Worm (Caenorhabditis elegans) whole organism, young adult: ENCODE results near the gene Y45F10B.8.
A peak's percentile ranks its signal among the peaks of the same experiment; 100 is the strongest.

Source experiments
- B0035.1 ChIP-seq: sonication (generic microtip); optimal IDR thresholded peaks from 2 replicates; lab custom pipeline; 2016; ENCODE audit warnings: missing genetic modification characterization, mild to moderate bottlenecking, missing compliant biosample characterization, missing genotype, missing genetic modification reagents
- D2030.7 ChIP-seq: fragments of 200-800 bp; sonication (Bioruptor generic); IDR thresholded peaks from 2 replicates; pipeline ENCODE4 v1.3.6; 2022; ENCODE audit warnings: missing genetic modification reagents, missing genetic modification characterization, missing compliant biosample characterization
- F10E7.11 ChIP-seq: sonication (generic microtip); optimal IDR thresholded peaks from 2 replicates; lab custom pipeline; 2017; ENCODE audit warnings: mild to moderate bottlenecking, missing genetic modification characterization, moderate library complexity, missing compliant biosample characterization
- F33H1.4 ChIP-seq: fragments of 200-800 bp; sonication (Bioruptor generic); IDR thresholded peaks from 2 replicates; pipeline ENCODE4 v1.3.6; 2022; ENCODE audit warnings: missing genetic modification reagents, missing genetic modification characterization, missing compliant biosample characterization
- F37B4.10 ChIP-seq: fragments of 200-800 bp; sonication (Bioruptor generic); IDR thresholded peaks from 2 replicates; pipeline ENCODE4 v1.3.6; 2022; ENCODE audit warnings: missing genetic modification characterization, missing compliant biosample characterization
- F49E8.2 ChIP-seq: sonication (generic microtip); optimal IDR thresholded peaks from 3 replicates; lab custom pipeline; 2017; ENCODE audit warnings: missing genetic modification characterization, mild to moderate bottlenecking, missing compliant biosample characterization, antibody characterized with exemption, moderate library complexity; ENCODE audit not compliant: insufficient read depth
- F52B5.7 ChIP-seq: sonication (generic microtip); optimal IDR thresholded peaks from 2 replicates; lab custom pipeline; 2016; ENCODE audit warnings: mild to moderate bottlenecking, missing genetic modification characterization, missing compliant biosample characterization
- F55B11.4 ChIP-seq: sonication (generic microtip); optimal IDR thresholded peaks from 2 replicates; lab custom pipeline; 2016; ENCODE audit warnings: missing compliant biosample characterization, missing genetic modification characterization, borderline replicate concordance; ENCODE audit not compliant: insufficient read depth
- T26A5.8 ChIP-seq: sonication (generic microtip); optimal IDR thresholded peaks from 2 replicates; lab custom pipeline; 2016; ENCODE audit warnings: missing genetic modification characterization, missing compliant biosample characterization
- Y53F4B.3 ChIP-seq: fragments of 200-800 bp; sonication (Bioruptor generic); IDR thresholded peaks from 2 replicates; pipeline ENCODE4 v1.3.6; 2022; ENCODE audit warnings: missing genetic modification reagents, missing genetic modification characterization, missing compliant biosample characterization
- atf-7 ChIP-seq: sonication (generic microtip); optimal IDR thresholded peaks from 2 replicates; lab custom pipeline; 2017; ENCODE audit warnings: mild to moderate bottlenecking, missing genetic modification characterization, missing compliant biosample characterization
- athp-1 ChIP-seq: sonication (generic microtip); optimal IDR thresholded peaks from 2 replicates; lab custom pipeline; 2017; ENCODE audit warnings: mild to moderate bottlenecking, missing genetic modification characterization, missing compliant biosample characterization
- attf-6 ChIP-seq: fragments of 200-800 bp; sonication (Bioruptor generic); IDR thresholded peaks from 2 replicates; pipeline ENCODE4 v1.3.6; 2022; ENCODE audit warnings: missing genetic modification reagents, missing genetic modification characterization, missing compliant biosample characterization
- ccch-3 ChIP-seq: fragments of 200-800 bp; sonication (Bioruptor generic); optimal IDR thresholded peaks from 2 replicates; lab custom pipeline; 2018; ENCODE audit warnings: mild to moderate bottlenecking, missing genetic modification characterization, missing compliant biosample characterization
- ceh-79 ChIP-seq: sonication (generic microtip); optimal IDR thresholded peaks from 2 replicates; lab custom pipeline; 2017; ENCODE audit warnings: mild to moderate bottlenecking, missing genetic modification characterization, missing compliant biosample characterization
- chd-7 ChIP-seq: sonication (generic microtip); optimal IDR thresholded peaks from 2 replicates; lab custom pipeline; 2016; ENCODE audit warnings: mild to moderate bottlenecking, missing genetic modification characterization, moderate library complexity, missing compliant biosample characterization
- efl-1 ChIP-seq: fragments of 150-350 bp; optimal IDR thresholded peaks from 2 replicates; lab custom pipeline; 2014; ENCODE audit warnings: missing biosample characterization, missing genetic modification reagents, missing genetic modification characterization
- egl-18 ChIP-seq: fragments of 200-800 bp; sonication (Bioruptor generic); IDR thresholded peaks from 2 replicates; pipeline ENCODE4 v1.3.6; 2022; ENCODE audit warnings: missing genetic modification reagents, missing genetic modification characterization, missing compliant biosample characterization
- egl-44 ChIP-seq: fragments of 200-800 bp; sonication (Bioruptor generic); IDR thresholded peaks from 2 replicates; pipeline ENCODE4 v1.3.6; 2022; ENCODE audit warnings: missing genetic modification reagents, missing genetic modification characterization, missing compliant biosample characterization
- hlh-12 ChIP-seq: sonication (generic microtip); optimal IDR thresholded peaks from 2 replicates; lab custom pipeline; 2016; ENCODE audit warnings: missing genetic modification characterization, missing compliant biosample characterization
- hrde-1 ChIP-seq: sonication (generic microtip); optimal IDR thresholded peaks from 2 replicates; lab custom pipeline; 2016; ENCODE audit warnings: missing genetic modification characterization, mild to moderate bottlenecking, missing compliant biosample characterization, moderate library complexity, missing genotype, missing genetic modification reagents, borderline replicate concordance
- hsf-1 ChIP-seq: fragments of 200-800 bp; sonication (Bioruptor generic); IDR thresholded peaks from 2 replicates; pipeline ENCODE4 v1.3.6; 2022; ENCODE audit warnings: missing genetic modification reagents, missing genetic modification characterization, missing compliant biosample characterization
- let-526 ChIP-seq: fragments of 200-800 bp; sonication (Bioruptor generic); IDR thresholded peaks from 2 replicates; pipeline ENCODE4 v1.3.6; 2022; ENCODE audit warnings: missing genetic modification reagents, missing genetic modification characterization, missing compliant biosample characterization
- let-607 ChIP-seq, 2 experiments: fragments of 200-800 bp in 1 of 2; sonication (Bioruptor generic) in 1 of 2; sonication (generic microtip) in 1 of 2; optimal IDR thresholded peaks; 2 replicates each; lab custom pipeline; 2016 to 2018; ENCODE audit warnings: mild to moderate bottlenecking in 2 of 2, missing compliant biosample characterization in 2 of 2, missing genetic modification characterization in 2 of 2, moderate library complexity in 2 of 2, missing genotype in 1 of 2
- lin-26 ChIP-seq: fragments of 200-800 bp; sonication (Bioruptor generic); IDR thresholded peaks from 2 replicates; pipeline ENCODE4 v1.3.6; 2022; ENCODE audit warnings: missing genetic modification reagents, missing genetic modification characterization, missing compliant biosample characterization
- lin-35 ChIP-seq, 3 experiments: fragments of 150-350 bp in 2 of 3; sonication (generic microtip) in 1 of 3; optimal IDR thresholded peaks; 2 replicates each; lab custom pipeline; 2014 to 2018; ENCODE audit warnings: missing biosample characterization in 3 of 3, missing genetic modification characterization in 3 of 3, missing genetic modification reagents in 3 of 3
- lin-40 ChIP-seq: sonication (generic microtip); optimal IDR thresholded peaks from 2 replicates; lab custom pipeline; 2016; ENCODE audit warnings: missing genetic modification characterization, mild to moderate bottlenecking, missing compliant biosample characterization, missing genotype, missing genetic modification reagents
- lin-54 ChIP-seq: fragments of 200-800 bp; sonication (Bioruptor generic); optimal IDR thresholded peaks from 2 replicates; lab custom pipeline; 2018; ENCODE audit warnings: mild to moderate bottlenecking, missing genetic modification characterization, missing compliant biosample characterization
- lir-1 ChIP-seq: fragments of 200-800 bp; sonication (Bioruptor generic); conservative IDR thresholded peaks from 2 replicates; pipeline ENCODE4 v1.3.6; 2022; ENCODE audit warnings: missing genetic modification reagents, missing genetic modification characterization, missing compliant biosample characterization
- madf-10 ChIP-seq: sonication (generic microtip); optimal IDR thresholded peaks from 2 replicates; lab custom pipeline; 2016; ENCODE audit warnings: mild to moderate bottlenecking, missing genetic modification characterization, missing compliant biosample characterization
- mel-28 ChIP-seq: sonication (generic microtip); optimal IDR thresholded peaks from 2 replicates; lab custom pipeline; 2016; ENCODE audit warnings: borderline replicate concordance, mild to moderate bottlenecking, missing genetic modification characterization, missing compliant biosample characterization
- nfya-1 ChIP-seq: sonication (generic microtip); optimal IDR thresholded peaks from 2 replicates; lab custom pipeline; 2017; ENCODE audit warnings: antibody characterized with exemption, missing compliant biosample characterization, missing genetic modification characterization, borderline replicate concordance; ENCODE audit not compliant: insufficient read depth
- nfya-2 ChIP-seq: fragments of 200-800 bp; sonication (Bioruptor generic); IDR thresholded peaks from 2 replicates; pipeline ENCODE4 v1.3.6; 2022; ENCODE audit warnings: missing genetic modification reagents, missing genetic modification characterization, missing compliant biosample characterization
- nhr-80 ChIP-seq: sonication (generic microtip); optimal IDR thresholded peaks from 2 replicates; lab custom pipeline; 2016; ENCODE audit warnings: missing genetic modification characterization, missing compliant biosample characterization
- nhr-90 ChIP-seq: sonication (generic microtip); optimal IDR thresholded peaks from 2 replicates; lab custom pipeline; 2016; ENCODE audit warnings: missing genotype, mild to moderate bottlenecking, missing genetic modification characterization, missing compliant biosample characterization
- snpc-1.1 ChIP-seq: sonication (generic microtip); optimal IDR thresholded peaks from 2 replicates; lab custom pipeline; 2017; ENCODE audit warnings: missing genetic modification characterization, mild to moderate bottlenecking, missing compliant biosample characterization, antibody characterized with exemption, moderate library complexity, missing genotype, missing genetic modification reagents; ENCODE audit not compliant: insufficient read depth
- snpc-3.4 ChIP-seq: sonication (generic microtip); optimal IDR thresholded peaks from 2 replicates; lab custom pipeline; 2017; ENCODE audit warnings: missing genetic modification characterization, mild to moderate bottlenecking, missing compliant biosample characterization, antibody characterized with exemption, moderate library complexity, missing genotype, missing genetic modification reagents
- somi-1 ChIP-seq: fragments of 200-800 bp; sonication (Bioruptor generic); optimal IDR thresholded peaks from 2 replicates; lab custom pipeline; 2018; ENCODE audit warnings: mild to moderate bottlenecking, missing genetic modification characterization, missing compliant biosample characterization
- sptf-2 ChIP-seq: fragments of 200-800 bp; sonication (Bioruptor generic); optimal IDR thresholded peaks from 2 replicates; lab custom pipeline; 2018; ENCODE audit warnings: mild to moderate bottlenecking, missing genetic modification characterization, missing compliant biosample characterization
- tbp1 ChIP-seq: fragments of 200-800 bp; sonication (Bioruptor generic); optimal IDR thresholded peaks from 2 replicates; lab custom pipeline; 2018; ENCODE audit warnings: mild to moderate bottlenecking, missing genetic modification characterization, missing compliant biosample characterization
- unc-62 ChIP-seq: fragments of 150-350 bp; optimal IDR thresholded peaks from 2 replicates; lab custom pipeline; 2014; ENCODE audit warnings: missing biosample characterization, missing genetic modification reagents, missing genetic modification characterization
- xnd-1 ChIP-seq: sonication (generic microtip); optimal IDR thresholded peaks from 2 replicates; lab custom pipeline; 2016; ENCODE audit warnings: missing genotype, missing genetic modification reagents, missing genetic modification characterization, missing compliant biosample characterization
- ztf-22 ChIP-seq: fragments of 200-800 bp; sonication (Bioruptor generic); optimal IDR thresholded peaks from 2 replicates; lab custom pipeline; 2018; ENCODE audit warnings: mild to moderate bottlenecking, missing genetic modification characterization, moderate library complexity, missing compliant biosample characterization
- ztf-25 ChIP-seq: fragments of 200-800 bp; sonication (Bioruptor generic); IDR thresholded peaks from 2 replicates; pipeline ENCODE4 v1.3.6; 2022; ENCODE audit warnings: missing genetic modification reagents, missing genetic modification characterization, missing compliant biosample characterization
- ztf-26 ChIP-seq: sonication (generic microtip); optimal IDR thresholded peaks from 2 replicates; lab custom pipeline; 2017; ENCODE audit warnings: missing genetic modification characterization, missing compliant biosample characterization

Y45F10B.8 gene

DNA sequence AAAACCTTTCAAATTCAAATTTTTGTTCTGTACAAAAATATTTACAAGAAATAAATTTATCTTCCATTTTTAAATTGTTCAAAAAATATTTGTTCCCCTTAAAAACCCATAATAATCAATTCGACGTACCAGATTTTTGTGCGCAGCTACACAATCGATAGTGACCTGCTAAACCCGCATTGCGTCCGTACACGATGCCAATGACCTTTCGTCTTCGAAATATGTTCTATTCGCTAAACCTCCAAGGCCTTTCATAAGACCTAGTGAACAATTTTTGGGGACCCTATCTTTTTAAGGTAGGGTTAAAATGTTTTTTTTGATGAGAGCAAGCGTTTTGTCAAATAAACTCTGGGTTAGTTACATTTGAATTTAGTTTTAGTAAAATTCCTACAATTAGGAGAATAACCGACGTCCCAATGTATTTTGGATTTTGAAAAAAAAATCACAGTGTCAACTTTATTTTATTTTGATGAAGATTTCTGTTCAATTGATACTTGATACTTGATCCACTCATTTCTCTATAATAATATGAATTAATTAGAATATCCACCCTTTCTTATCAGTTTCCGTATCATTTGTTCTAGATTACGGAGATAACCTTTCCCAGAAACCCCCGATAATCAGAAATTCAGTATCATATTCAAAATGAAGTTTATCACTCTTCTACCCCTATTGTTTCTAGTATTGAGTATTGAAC, 24.0 kb upstream of the Y45F10B.8 start, which contains the start of gene Y45F10B.59 (continued):
- TF ChIP-seq let-607 (tag; optimal IDR thresholded peaks at IDR 0.05; lab: Kevin White, UChicago) (no peak), efl-1 (GFP tag; lab: Kevin White, UChicago) (no peak), snpc-3.4 (tag; lab: Kevin White, UChicago) (peak; percentile 84), lin-54 (GFP tag; lab: Kevin White, UChicago) (no peak), F49E8.2 (tag; lab: Kevin White, UChicago) (no peak), B0035.1 (tag; lab: Kevin White, UChicago) (no peak), sptf-2 (GFP tag; lab: Kevin White, UChicago) (no peak), unc-62 (GFP tag; lab: Kevin White, UChicago) (no peak), D2030.7 (GFP tag; lab: Robert Waterston, UW) (peak; percentile 57), let-526 (GFP tag; lab: Robert Waterston, UW) (no peak), athp-1 (tag; lab: Kevin White, UChicago) (no peak), F52B5.7 (tag; lab: Kevin White, UChicago) (no peak), lin-26 (GFP tag; lab: Robert Waterston, UW) (no peak), F33H1.4 (GFP tag; lab: Robert Waterston, UW) (no peak), xnd-1 (tag; lab: Kevin White, UChicago) (no peak), F55B11.4 (tag; lab: Kevin White, UChicago) (no peak), madf-10 (tag; lab: Kevin White, UChicago) (no peak), egl-18 (GFP tag; lab: Robert Waterston, UW) (no peak), somi-1 (GFP tag; lab: Kevin White, UChicago) (no peak), ceh-79 (tag; lab: Kevin White, UChicago) (no peak), lir-1 (no peak), ztf-22 (GFP tag; lab: Kevin White, UChicago) (no peak), hsf-1 (GFP tag; lab: Robert Waterston, UW) (0 out of 2 replicates have a peak, but pooled peaks have one; percentile 20), attf-6 (GFP tag; lab: Robert Waterston, UW) (peak; percentile 94), mel-28 (tag; lab: Kevin White, UChicago) (no peak), F37B4.10 (GFP tag; lab: Robert Waterston, UW) (no peak), nhr-90 (tag; lab: Kevin White, UChicago) (no peak), hlh-12 (tag; lab: Kevin White, UChicago) (no peak), nfya-2 (GFP tag; lab: Robert Waterston, UW) (no peak), nhr-80 (tag; lab: Kevin White, UChicago) (no peak), egl-44 (GFP tag; lab: Robert Waterston, UW) (no peak), lin-35 (GFP tag; optimal IDR thresholded peaks at IDR 0.05; lab: Kevin White, UChicago) (no peak), lin-40 (no peak), snpc-1.1 (tag; lab: Kevin White, UChicago) (peak; percentile 93), T26A5.8 (tag; lab: Kevin White, UChicago) (no peak), tbp1 (GFP tag; lab: Kevin White, UChicago) (peak; percentile 68), chd-7 (no peak), ccch-3 (no peak), Y53F4B.3 (GFP tag; lab: Robert Waterston, UW) (no peak), atf-7 (tag; lab: Kevin White, UChicago) (no peak), ztf-26 (tag; lab: Kevin White, UChicago) (no peak), F10E7.11 (tag; lab: Kevin White, UChicago) (no peak), nfya-1 (no peak), hrde-1 (tag; lab: Kevin White, UChicago) (no peak), ztf-25 (GFP tag; lab: Robert Waterston, UW) (no peak)
